Fruit fly (Drosophila melanogaster) whole organism: ENCODE results near the gene Eaat2.
A peak's percentile ranks its signal among the peaks of the same experiment; 100 is the strongest.

Source experiments
- Dll ChIP-seq: fragments of >200 bp; optimal IDR thresholded peaks from 2 replicates; lab custom pipeline; 2017
- EcR ChIP-seq, 2 experiments: fragments of >200 bp; optimal IDR thresholded peaks; 2 replicates each; lab custom pipeline; 2017; ENCODE audit warnings: missing biosample characterization in 2 of 2, missing genetic modification characterization in 2 of 2, missing genetic modification reagents in 2 of 2
- psq ChIP-seq: fragments of >200 bp; optimal IDR thresholded peaks from 2 replicates; lab custom pipeline; 2017
- usp ChIP-seq: fragments of >200 bp; optimal IDR thresholded peaks from 2 replicates; lab custom pipeline; 2017; ENCODE audit warnings: missing biosample characterization, missing genetic modification characterization, mixed read lengths

dm6 chr2L:715489-715849 is 28.7 kb downstream of the Eaat2 start:
- peak in 1 of 2 experiments; percentile 43 for TF ChIP-seq EcR (GFP tag; optimal IDR thresholded peaks at IDR 0.05; lab: Kevin White, UChicago)
- no peak for TF ChIP-seq usp (GFP tag; lab: Kevin White, UChicago)
- no peak for TF ChIP-seq psq
- no peak for TF ChIP-seq Dll
